Fruit fly (Drosophila melanogaster): Measurements from ENCODE around the gene Fntb.
A peak's percentile ranks its signal among the peaks of the same experiment; 100 is the strongest.

Fntb gene

dm6 chr3R:16469501-16470263 lies 36.9 kb downstream of the Fntb start, which contains the start of the genes CG42232 and CSN5 (continued):
- TF ChIP-seq pros (GFP tag; optimal IDR thresholded peaks at IDR 0.05) (no peak), NfI (GFP tag; optimal IDR thresholded peaks at IDR 0.05) (no peak), CG33213 (GFP tag; optimal IDR thresholded peaks at IDR 0.05) (no peak), stwl (tag; optimal IDR thresholded peaks at IDR 0.05) (peak; percentile 68), gt (GFP tag; IDR thresholded peaks at IDR 0.05) (no peak), bigmax (GFP tag; optimal IDR thresholded peaks at IDR 0.05) (no peak), CG14667 (GFP tag; IDR thresholded peaks at IDR 0.05) (no peak), slou (GFP tag; optimal IDR thresholded peaks at IDR 0.05) (peak; percentile 21), CG13894 (tag; optimal IDR thresholded peaks at IDR 0.05) (no peak), az2 (GFP tag; optimal IDR thresholded peaks at IDR 0.05) (peak; percentile 67), NC2α (GFP tag; optimal IDR thresholded peaks at IDR 0.05) (no peak), Gsc (GFP tag; IDR thresholded peaks at IDR 0.05) (no peak), CG2889 (GFP tag; IDR thresholded peaks at IDR 0.05) (no peak), jumu (GFP tag; optimal IDR thresholded peaks at IDR 0.05) (peak; percentile 54), Lpt (GFP tag; optimal IDR thresholded peaks at IDR 0.05) (no peak), peb (GFP tag; IDR thresholded peaks at IDR 0.05) (no peak), Hand (GFP tag; optimal IDR thresholded peaks at IDR 0.05) (no peak), CG7963 (GFP tag; IDR thresholded peaks at IDR 0.05; ENCODE audit: partially characterized antibody) (no peak), caup (GFP tag; optimal IDR thresholded peaks at IDR 0.05; ENCODE audit: severe bottlenecking) (no peak), CG6254 (GFP tag; optimal IDR thresholded peaks at IDR 0.05) (peak; percentile 21), Nf-YC (tag; optimal IDR thresholded peaks at IDR 0.05) (no peak), pum (GFP tag; optimal IDR thresholded peaks at IDR 0.05) (peak; percentile 52), Myb (GFP tag; optimal IDR thresholded peaks at IDR 0.05) (peak; percentile 96), tgo (GFP tag; IDR thresholded peaks at IDR 0.05) (peak; percentile 39; the same call in 1 of the 3 replicates), dimm (GFP tag; IDR thresholded peaks at IDR 0.05) (no peak), CG9876 (GFP tag; optimal IDR thresholded peaks at IDR 0.05) (no peak), sr (GFP tag; IDR thresholded peaks at IDR 0.05) (no peak), aop (GFP tag; IDR thresholded peaks at IDR 0.05) (no peak), CG16863 (GFP tag; optimal IDR thresholded peaks at IDR 0.05) (peak; percentile 39), lmd (GFP tag; IDR thresholded peaks at IDR 0.05) (peak; percentile 25; the same call in 1 of the 2 replicates), vvl (GFP tag; IDR thresholded peaks at IDR 0.05) (peak; percentile 71), btn (GFP tag; optimal IDR thresholded peaks at IDR 0.05) (no peak), nau (GFP tag; optimal IDR thresholded peaks at IDR 0.05) (no peak), CG10543 (GFP tag; optimal IDR thresholded peaks at IDR 0.05) (no peak), BEAF-32 (GFP tag; optimal IDR thresholded peaks at IDR 0.05) (peak; percentile 57), Max (GFP tag; optimal IDR thresholded peaks at IDR 0.05) (no peak), Mrtf (GFP tag; IDR thresholded peaks at IDR 0.05) (no peak), dmrt11E (tag; optimal IDR thresholded peaks at IDR 0.05) (peak; percentile 68), lbe (GFP tag; optimal IDR thresholded peaks at IDR 0.05) (no peak), exex (tag; optimal IDR thresholded peaks at IDR 0.05) (no peak), YL-1 (GFP tag; optimal IDR thresholded peaks at IDR 0.05) (peak; percentile 23), CG10321 (GFP tag; IDR thresholded peaks at IDR 0.05) (no peak), wdn (GFP tag; IDR thresholded peaks at IDR 0.05) (no peak), bsh (GFP tag; optimal IDR thresholded peaks at IDR 0.05) (no peak), p53 (GFP tag; optimal IDR thresholded peaks at IDR 0.05) (peak; percentile 49), CG18011 (GFP tag; optimal IDR thresholded peaks at IDR 0.05) (no peak), CG1792 (GFP tag; optimal IDR thresholded peaks at IDR 0.05) (no peak), Doc2 (GFP tag; IDR thresholded peaks at IDR 0.05) (no peak), cato (GFP tag; optimal IDR thresholded peaks at IDR 0.05; ENCODE audit: borderline replicate concordance) (peak; percentile 4), CG7839 (tag; optimal IDR thresholded peaks at IDR 0.05) (no peak)

Data from whole organism, embryonic.